Worm (Caenorhabditis elegans): ENCODE measurements around the gene R08C7.5.

DNA sequence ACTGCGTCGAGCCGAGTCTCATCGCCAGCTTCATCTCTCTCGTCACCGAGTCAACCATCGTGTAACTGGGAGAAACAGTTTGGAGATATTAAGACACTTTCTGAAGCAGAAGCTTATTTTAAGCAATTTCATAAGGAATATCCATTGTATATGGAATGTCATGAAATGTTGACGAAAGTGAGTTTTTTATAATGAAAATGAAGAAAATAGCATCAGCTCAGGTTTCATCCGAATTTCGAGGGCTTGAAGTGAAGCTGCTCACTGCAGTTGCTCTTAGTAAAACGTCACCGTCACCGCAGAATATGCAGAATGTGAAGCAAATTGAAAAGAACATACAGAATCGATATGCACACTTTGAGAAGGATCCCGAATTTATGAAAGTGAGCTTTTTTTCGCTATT, 16.9 kb upstream of the R08C7.5 start:
- no peak for TF ChIP-seq tbx-8 (GFP tag; optimal IDR thresholded peaks at IDR 0.05)
- TF ChIP-seq nhr-12 (tag; optimal IDR thresholded peaks at IDR 0.05) = no peak
- no peak for TF ChIP-seq elt-3 (tag; optimal IDR thresholded peaks at IDR 0.05)
- no peak for TF ChIP-seq ztf-11 (tag; optimal IDR thresholded peaks at IDR 0.05)
- no peak for TF ChIP-seq mls-2 (tag; optimal IDR thresholded peaks at IDR 0.05)
- TF ChIP-seq pha-4 (tag; optimal IDR thresholded peaks at IDR 0.05) = no peak
- TF ChIP-seq ceh-39 (tag; optimal IDR thresholded peaks at IDR 0.05) = no peak
- TF ChIP-seq ham-2 (GFP tag; optimal IDR thresholded peaks at IDR 0.05) = no peak
- TF ChIP-seq M03D4.4 (tag; optimal IDR thresholded peaks at IDR 0.05) = no peak
- TF ChIP-seq nhr-237 (tag; optimal IDR thresholded peaks at IDR 0.05) = no peak
- TF ChIP-seq flh-1 (GFP tag; optimal IDR thresholded peaks at IDR 0.05) = no peak
- no peak for TF ChIP-seq ceh-83 (GFP tag; optimal IDR thresholded peaks at IDR 0.05)

Data from whole organism, mixed stage, embryonic.